Fruit fly (Drosophila melanogaster) whole organism, adult: ENCODE data around the gene Acp95EF.
A peak's percentile ranks its signal among the peaks of the same experiment; 100 is the strongest.

Source experiments
- CG14711 ChIP-seq: fragments of 200-800 bp; sonication (Bioruptor generic); optimal IDR thresholded peaks from 2 replicates; lab custom pipeline; 2018; ENCODE audit warnings: missing biosample characterization, mild to moderate bottlenecking, missing genetic modification characterization, moderate library complexity
- Hr96 ChIP-seq: fragments of 200-800 bp; sonication (Bioruptor generic); optimal IDR thresholded peaks from 2 replicates; lab custom pipeline; 2016; ENCODE audit warnings: missing biosample characterization, missing genetic modification characterization
- Mnt ChIP-seq: fragments of 200-800 bp; sonication (Bioruptor generic); optimal IDR thresholded peaks from 2 replicates; lab custom pipeline; 2016; ENCODE audit warnings: missing biosample characterization, mild to moderate bottlenecking, missing genetic modification characterization
- bab1 ChIP-seq: fragments of 200-800 bp; sonication (Bioruptor generic); optimal IDR thresholded peaks from 3 replicates; lab custom pipeline; 2019; ENCODE audit warnings: missing biosample characterization, mild to moderate bottlenecking, missing genetic modification characterization, moderate library complexity
- cic ChIP-seq: fragments of 200-800 bp; sonication (Bioruptor generic); optimal IDR thresholded peaks from 2 replicates; lab custom pipeline; 2017; ENCODE audit warnings: missing biosample characterization, mild to moderate bottlenecking, missing genetic modification characterization, moderate library complexity
- kay ChIP-seq: fragments of 200-800 bp; sonication (Bioruptor generic); peaks from one replicate; lab custom pipeline; 2016; ENCODE audit warnings: missing biosample characterization, missing genetic modification characterization, borderline replicate concordance
- tj ChIP-seq: fragments of 200-800 bp; sonication (Bioruptor generic); optimal IDR thresholded peaks from 3 replicates; lab custom pipeline; 2017; ENCODE audit warnings: missing biosample characterization, mild to moderate bottlenecking, missing genetic modification characterization, moderate library complexity

dm6 chr3R:24226744-24227143 lies 2.0 kb upstream of the Acp95EF start, which contains the start of the genes Spps and CG13609:
- TF ChIP-seq bab1 (GFP tag; lab: Kevin White, UChicago) (peak; percentile 57), cic (GFP tag; lab: Kevin White, UChicago) (peak; percentile 65), CG14711 (tag; lab: Kevin White, UChicago) (no peak), Mnt (GFP tag; lab: Kevin White, UChicago) (no peak), Hr96 (GFP tag; lab: Kevin White, UChicago) (no peak), tj (GFP tag; lab: Kevin White, UChicago) (peak; percentile 21), kay (GFP tag; lab: Kevin White, UChicago) (no peak)
